Worm (Caenorhabditis elegans) whole organism, L4 larva: ENCODE data around the gene srw-67.
A peak's percentile ranks its signal among the peaks of the same experiment; 100 is the strongest.

Source experiments
- F49E8.2 ChIP-seq: sonication (generic microtip); optimal IDR thresholded peaks from 2 replicates; lab custom pipeline; 2016; ENCODE audit warnings: missing compliant biosample characterization, mild to moderate bottlenecking, missing genetic modification characterization, borderline replicate concordance
- dve-1 ChIP-seq: sonication (generic microtip); optimal IDR thresholded peaks from 2 replicates; lab custom pipeline; 2017; ENCODE audit warnings: antibody characterized with exemption, mild to moderate bottlenecking, missing genetic modification characterization, missing compliant biosample characterization; ENCODE audit not compliant: insufficient read depth
- lin-13 ChIP-seq: fragments of 150-350 bp; optimal IDR thresholded peaks from 2 replicates; lab custom pipeline; 2014; ENCODE audit warnings: missing biosample characterization, missing genetic modification reagents, missing genetic modification characterization
- mep-1 ChIP-seq: fragments of 150-350 bp; sonication (generic microtip); optimal IDR thresholded peaks from 3 replicates; lab custom pipeline; 2014; ENCODE audit warnings: missing biosample characterization, missing genetic modification characterization
- mes-2 ChIP-seq: sonication (generic microtip); optimal IDR thresholded peaks from 2 replicates; lab custom pipeline; 2016; ENCODE audit warnings: missing genotype, mild to moderate bottlenecking, missing genetic modification characterization, missing compliant biosample characterization; ENCODE audit not compliant: poor library complexity, severe bottlenecking
- nhr-28 ChIP-seq: fragments of 150-350 bp; optimal IDR thresholded peaks from 2 replicates; lab custom pipeline; 2014; ENCODE audit warnings: missing biosample characterization, missing genetic modification characterization

- no peak for TF ChIP-seq mep-1
- TF ChIP-seq nhr-28 = no peak
- peak; percentile 10 for TF ChIP-seq dve-1
- no peak for TF ChIP-seq mes-2 (tag; lab: Kevin White, UChicago)
- TF ChIP-seq F49E8.2 = no peak
- no peak for TF ChIP-seq lin-13 (GFP tag; lab: Kevin White, UChicago)
These were observed 31.3 kb upstream of the srw-67 start, which contains the start of gene srp-6 for ce11 chrV:7386052-7386573.
